Fruit fly (Drosophila melanogaster): Measurements from ENCODE around the gene Cmpk.

The Cmpk gene

DNA sequence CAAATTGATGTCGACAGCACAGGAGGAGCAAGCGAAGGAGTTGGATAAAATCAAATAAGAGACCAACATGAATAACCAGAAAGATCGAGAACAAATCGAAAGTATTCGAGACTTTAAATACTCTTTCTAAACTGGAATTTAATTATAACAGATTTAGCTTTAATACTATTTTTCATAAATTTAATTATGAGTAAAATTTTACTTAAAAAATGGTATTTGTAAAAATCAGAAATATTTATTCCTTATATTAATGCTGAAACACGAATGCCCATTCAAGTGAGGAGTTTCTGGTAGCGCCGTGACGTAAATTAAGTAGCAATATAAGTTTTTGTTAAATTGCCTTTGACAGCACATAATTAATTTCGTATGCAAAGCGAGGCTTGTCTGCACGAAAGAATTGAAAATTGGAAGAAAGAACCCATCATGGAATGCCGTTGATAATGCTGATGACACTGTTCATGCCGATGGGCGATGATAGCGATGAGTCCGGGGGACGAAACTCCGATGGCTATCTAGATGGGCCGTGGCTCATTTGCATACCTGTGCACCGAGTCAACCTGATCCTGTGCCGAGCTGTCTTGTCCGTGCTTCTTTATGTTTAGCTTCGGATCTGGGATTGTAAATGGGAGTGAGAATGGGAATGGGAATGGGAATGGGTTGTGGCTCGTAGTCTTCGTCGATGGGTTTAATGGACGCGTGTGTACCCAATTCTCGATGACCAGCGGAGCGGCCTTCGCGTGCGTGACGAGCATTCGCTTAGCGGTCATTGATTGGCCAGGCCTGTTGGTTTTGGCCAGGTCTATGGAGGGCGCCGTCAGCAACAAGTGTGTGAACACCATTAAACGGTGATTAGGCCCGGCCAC lies 42.2 kb downstream of the Cmpk start (continued):
- no peak for TF ChIP-seq pum (GFP tag; optimal IDR thresholded peaks at IDR 0.05)
- peak; percentile 63 for TF ChIP-seq row (GFP tag; IDR thresholded peaks at IDR 0.05)
- TF ChIP-seq dmrt99B (tag; optimal IDR thresholded peaks at IDR 0.05) = peak; percentile 39
- no peak for TF ChIP-seq CG3163 (GFP tag; optimal IDR thresholded peaks at IDR 0.05)
- TF ChIP-seq vvl (GFP tag; IDR thresholded peaks at IDR 0.05) = peak; percentile 68
- no peak for TF ChIP-seq nerfin-2 (GFP tag; IDR thresholded peaks at IDR 0.05; ENCODE audit: partially characterized antibody)
- 0 out of 2 replicates have a peak, but pooled peaks have one; percentile 45 for TF ChIP-seq Ptx1 (GFP tag; IDR thresholded peaks at IDR 0.05)
- TF ChIP-seq org-1 (GFP tag; optimal IDR thresholded peaks at IDR 0.05) = no peak
- TF ChIP-seq insv (GFP tag; optimal IDR thresholded peaks at IDR 0.05) = no peak
- TF ChIP-seq D (optimal IDR thresholded peaks at IDR 0.05) = no peak
- peak; percentile 29 for TF ChIP-seq D (GFP tag; optimal IDR thresholded peaks at IDR 0.05)
- TF ChIP-seq CG10274 (GFP tag; optimal IDR thresholded peaks at IDR 0.05) = no peak
- TF ChIP-seq CG15696 (tag; optimal IDR thresholded peaks at IDR 0.05) = peak; percentile 17
- TF ChIP-seq NK7.1 (GFP tag; optimal IDR thresholded peaks at IDR 0.05) = no peak
- TF ChIP-seq Mad (GFP tag; optimal IDR thresholded peaks at IDR 0.05) = no peak
- TF ChIP-seq CG9817 (tag; optimal IDR thresholded peaks at IDR 0.05) = no peak
- peak; percentile 3 for TF ChIP-seq Asciz (GFP tag; optimal IDR thresholded peaks at IDR 0.05)
- TF ChIP-seq dmrt11E (tag; optimal IDR thresholded peaks at IDR 0.05) = peak; percentile 88
- TF ChIP-seq sug (tag; optimal IDR thresholded peaks at IDR 0.05) = no peak
- no peak for TF ChIP-seq CG6272 (GFP tag; IDR thresholded peaks at IDR 0.05)
- no peak for TF ChIP-seq CG15073 (GFP tag; optimal IDR thresholded peaks at IDR 0.05)
- no peak for TF ChIP-seq Meics (GFP tag; optimal IDR thresholded peaks at IDR 0.05)
- TF ChIP-seq CG12744 (GFP tag; optimal IDR thresholded peaks at IDR 0.05) = no peak
- no peak for TF ChIP-seq z (GFP tag; IDR thresholded peaks at IDR 0.05)
- peak; percentile 49; the same call in 1 of the 2 replicates for TF ChIP-seq CG17328 (GFP tag; IDR thresholded peaks at IDR 0.05)
- peak; percentile 54 for TF ChIP-seq Ssrp (tag; optimal IDR thresholded peaks at IDR 0.05)
- TF ChIP-seq pzg (GFP tag; optimal IDR thresholded peaks at IDR 0.05) = no peak
- TF ChIP-seq CG9727 (GFP tag; optimal IDR thresholded peaks at IDR 0.05) = peak; percentile 47
- TF ChIP-seq CG7372 (GFP tag; IDR thresholded peaks at IDR 0.05) = no peak
- TF ChIP-seq ERR (GFP tag; optimal IDR thresholded peaks at IDR 0.05) = no peak
- no peak for TF ChIP-seq Trl (optimal IDR thresholded peaks at IDR 0.05)
- TF ChIP-seq Trl (GFP tag; optimal IDR thresholded peaks at IDR 0.05) = no peak
- no peak for TF ChIP-seq ems (GFP tag; optimal IDR thresholded peaks at IDR 0.05)
- TF ChIP-seq jigr1 (GFP tag; IDR thresholded peaks at IDR 0.05) = no peak
- TF ChIP-seq CG11723 (GFP tag; optimal IDR thresholded peaks at IDR 0.05) = no peak
- TF ChIP-seq Mrtf (GFP tag; IDR thresholded peaks at IDR 0.05) = no peak
- no peak for TF ChIP-seq sens-2 (GFP tag; IDR thresholded peaks at IDR 0.05)
- peak; percentile 73 for TF ChIP-seq Med (GFP tag)
- no peak for TF ChIP-seq dm (GFP tag; optimal IDR thresholded peaks at IDR 0.05)
- TF ChIP-seq Hr51 (GFP tag; optimal IDR thresholded peaks at IDR 0.05) = no peak
- TF ChIP-seq CG10959 (GFP tag; IDR thresholded peaks at IDR 0.05) = no peak
- no peak for TF ChIP-seq zf30C (GFP tag; optimal IDR thresholded peaks at IDR 0.05)
- no peak for TF ChIP-seq cato (GFP tag; optimal IDR thresholded peaks at IDR 0.05; ENCODE audit: borderline replicate concordance)
- no peak for TF ChIP-seq CG1602 (GFP tag; optimal IDR thresholded peaks at IDR 0.05)
- TF ChIP-seq CG15601 (tag; optimal IDR thresholded peaks at IDR 0.05) = peak; percentile 86
- peak; percentile 59; the same call in 1 of the 2 replicates for TF ChIP-seq peb (GFP tag; IDR thresholded peaks at IDR 0.05)
- TF ChIP-seq BEAF-32 (GFP tag; optimal IDR thresholded peaks at IDR 0.05) = no peak
- TF ChIP-seq H15 (GFP tag; IDR thresholded peaks at IDR 0.05) = no peak
- no peak for TF ChIP-seq NFAT (GFP tag; IDR thresholded peaks at IDR 0.05)
- no peak for TF ChIP-seq inv (GFP tag; IDR thresholded peaks at IDR 0.05; ENCODE audit: partially characterized antibody)

Measured in whole organism, embryonic.